4 worm cellular contexts compared by ENCODE assay signal in genomic region chrIII:7973201-7973767, ce11.
TF ChIP-seq lines count a peak whose summit lies in the region.

eef-1B.1 (minus strand) TSS chrIII:7973386.
aco-2 (plus strand) TSS chrIII:7973717.

TF ChIP-seq in whole organism, L2 larva, 48 proteins besides CTCF, POLR2A, EP300 and RAD21 (continues in another document):
- peak; percentile 87 for TF ChIP-seq egl-27 (tag; optimal IDR thresholded peaks at IDR 0.05; lab: Kevin White, UChicago)
- no peak for TF ChIP-seq elt-1 (tag; optimal IDR thresholded peaks at IDR 0.05; lab: Kevin White, UChicago)
- TF ChIP-seq skn-1 (tag; optimal IDR thresholded peaks at IDR 0.05; lab: Kevin White, UChicago): peak; percentile 52
- TF ChIP-seq lsy-2 (tag; optimal IDR thresholded peaks at IDR 0.05; lab: Kevin White, UChicago): peak; percentile 86 to 95
- no peak for TF ChIP-seq ama-1 (optimal IDR thresholded peaks at IDR 0.05; lab: Kevin White, UChicago)
- TF ChIP-seq ceh-16 (tag; optimal IDR thresholded peaks at IDR 0.05; lab: Kevin White, UChicago): peak; percentile 56
- TF ChIP-seq mab-5 (tag; optimal IDR thresholded peaks at IDR 0.05; lab: Kevin White, UChicago): peak; percentile 86
- peak; percentile 50 for TF ChIP-seq R02D3.7 (tag; optimal IDR thresholded peaks at IDR 0.05; lab: Kevin White, UChicago)
- TF ChIP-seq alr-1 (tag; optimal IDR thresholded peaks at IDR 0.05; lab: Kevin White, UChicago): no peak
- TF ChIP-seq nhr-21 (tag; optimal IDR thresholded peaks at IDR 0.05; lab: Kevin White, UChicago): peak; percentile 94
- TF ChIP-seq gmeb-1 (tag; optimal IDR thresholded peaks at IDR 0.05; lab: Kevin White, UChicago): peak; percentile 93
- TF ChIP-seq F13H6.1 (tag; optimal IDR thresholded peaks at IDR 0.05; lab: Kevin White, UChicago): peak; percentile 90
- peak; percentile 82 for TF ChIP-seq blmp-1 (tag; optimal IDR thresholded peaks at IDR 0.05; lab: Kevin White, UChicago; ENCODE audit: insufficient read depth)
- no peak for TF ChIP-seq ztf-1 (GFP tag; conservative IDR thresholded peaks at IDR 0.05; lab: Robert Waterston, UW)
- peak; percentile 94 for TF ChIP-seq nhr-25 (tag; optimal IDR thresholded peaks at IDR 0.05; lab: Kevin White, UChicago)
- TF ChIP-seq elt-3 (tag; optimal IDR thresholded peaks at IDR 0.05; lab: Kevin White, UChicago): no peak
- TF ChIP-seq lin-13 (GFP tag; optimal IDR thresholded peaks at IDR 0.05; lab: Kevin White, UChicago): peak; percentile 89
- TF ChIP-seq fos-1 (tag; optimal IDR thresholded peaks at IDR 0.05; lab: Kevin White, UChicago): peak; percentile 80
- TF ChIP-seq nhr-77 (tag; optimal IDR thresholded peaks at IDR 0.05; lab: Kevin White, UChicago): peak; percentile 80
- peak; percentile 47 for TF ChIP-seq ZK546.5 (tag; optimal IDR thresholded peaks at IDR 0.05; lab: Kevin White, UChicago)
- no peak for TF ChIP-seq nhr-23 (tag; optimal IDR thresholded peaks at IDR 0.05; lab: Kevin White, UChicago)
- TF ChIP-seq nhr-11 (tag; optimal IDR thresholded peaks at IDR 0.05; lab: Kevin White, UChicago): no peak
- TF ChIP-seq lin-39 (tag; optimal IDR thresholded peaks at IDR 0.05; lab: Kevin White, UChicago): no peak

TF ChIP-seq in whole organism, L4 larva, 104 proteins besides CTCF, POLR2A, EP300 and RAD21 (continues in another document):
- peak; percentile 93 for TF ChIP-seq mep-1 (tag; optimal IDR thresholded peaks at IDR 0.05; lab: Kevin White, UChicago)
- peak; percentile 13 for TF ChIP-seq unc-130 (GFP tag; optimal IDR thresholded peaks at IDR 0.05; lab: Kevin White, UChicago)
- TF ChIP-seq ztf-7 (tag; optimal IDR thresholded peaks at IDR 0.05; lab: Kevin White, UChicago): peak; percentile 78
- TF ChIP-seq lin-1 (GFP tag; IDR thresholded peaks at IDR 0.05; lab: Robert Waterston, UW): peak; percentile 33; the same call in 1 of the 2 replicates
- TF ChIP-seq lin-38 (GFP tag; IDR thresholded peaks at IDR 0.05; lab: Robert Waterston, UW): peak; percentile 85
- peak; percentile 78; the same call in 1 of the 2 replicates for TF ChIP-seq madf-9 (GFP tag; conservative IDR thresholded peaks at IDR 0.05; lab: Robert Waterston, UW)
- peak; percentile 90 for TF ChIP-seq duxl-1 (tag; optimal IDR thresholded peaks at IDR 0.05; lab: Kevin White, UChicago; ENCODE audit: poor library complexity)
- no peak for TF ChIP-seq egl-27 (tag; optimal IDR thresholded peaks at IDR 0.05; lab: Kevin White, UChicago)
- 0 out of 2 replicates have a peak, but pooled peaks have one; percentile 49 for TF ChIP-seq saeg-2 (GFP tag; IDR thresholded peaks at IDR 0.05; lab: Robert Waterston, UW)
- no peak for TF ChIP-seq lin-29 (GFP tag; IDR thresholded peaks at IDR 0.05; lab: Robert Waterston, UW)
- no peak for TF ChIP-seq nhr-237 (tag; optimal IDR thresholded peaks at IDR 0.05; lab: Kevin White, UChicago)
- TF ChIP-seq tag-97 (GFP tag; IDR thresholded peaks at IDR 0.05; lab: Robert Waterston, UW): no peak
- 0 out of 2 replicates have a peak, but pooled peaks have one; percentile 50 for TF ChIP-seq dmd-9 (GFP tag; IDR thresholded peaks at IDR 0.05; lab: Robert Waterston, UW)
- TF ChIP-seq mdl-1 (tag; optimal IDR thresholded peaks at IDR 0.05; lab: Kevin White, UChicago): peak in 1 of 2 experiments; percentile 78
- 0 out of 2 replicates have a peak, but pooled peaks have one; percentile 39 for TF ChIP-seq mdt-29 (GFP tag; IDR thresholded peaks at IDR 0.05; lab: Robert Waterston, UW)
- TF ChIP-seq dve-1 (tag; optimal IDR thresholded peaks at IDR 0.05; lab: Kevin White, UChicago; ENCODE audit: insufficient read depth): peak; percentile 94
- TF ChIP-seq T26A8.4 (GFP tag; IDR thresholded peaks at IDR 0.05; lab: Robert Waterston, UW): peak; percentile 91
- peak; percentile 75 for TF ChIP-seq nhr-48 (tag; optimal IDR thresholded peaks at IDR 0.05; lab: Kevin White, UChicago)
- TF ChIP-seq nhr-28 (tag; optimal IDR thresholded peaks at IDR 0.05; lab: Kevin White, UChicago): peak; percentile 84
- peak; percentile 92 for TF ChIP-seq mxl-3 (GFP tag; optimal IDR thresholded peaks at IDR 0.05; lab: Kevin White, UChicago)
- peak; percentile 92 for TF ChIP-seq dpl-1 (GFP tag; optimal IDR thresholded peaks at IDR 0.05; lab: Kevin White, UChicago)
- TF ChIP-seq F49E8.2 (tag; optimal IDR thresholded peaks at IDR 0.05; lab: Kevin White, UChicago; ENCODE audit: borderline replicate concordance): peak; percentile 24

TF ChIP-seq in whole organism, late embryonic, 69 proteins besides CTCF, POLR2A, EP300 and RAD21 (continues in another document):
- TF ChIP-seq ceh-18 (tag; optimal IDR thresholded peaks at IDR 0.05; lab: Kevin White, UChicago): peak; percentile 25
- TF ChIP-seq ceh-9 (tag; optimal IDR thresholded peaks at IDR 0.05; lab: Kevin White, UChicago): no peak
- TF ChIP-seq K09A11.1 (tag; optimal IDR thresholded peaks at IDR 0.05; lab: Kevin White, UChicago; ENCODE audit: insufficient read depth): no peak
- peak; percentile 6 for TF ChIP-seq unc-86 (tag; optimal IDR thresholded peaks at IDR 0.05; lab: Kevin White, UChicago)
- no peak for TF ChIP-seq dmd-4 (tag; optimal IDR thresholded peaks at IDR 0.05; lab: Kevin White, UChicago; ENCODE audit: borderline replicate concordance)
- TF ChIP-seq ceh-22 (tag; optimal IDR thresholded peaks at IDR 0.05; lab: Kevin White, UChicago): no peak
- peak; percentile 62 for TF ChIP-seq unc-42 (tag; optimal IDR thresholded peaks at IDR 0.05; lab: Kevin White, UChicago)
- peak; percentile 61 for TF ChIP-seq nfya-1 (tag; optimal IDR thresholded peaks at IDR 0.05; lab: Kevin White, UChicago)
- TF ChIP-seq nhr-11 (tag; optimal IDR thresholded peaks at IDR 0.05; lab: Kevin White, UChicago): no peak
- peak; percentile 37 for TF ChIP-seq hlh-30 (tag; optimal IDR thresholded peaks at IDR 0.05; lab: Kevin White, UChicago; ENCODE audit: insufficient read depth)
- no peak for TF ChIP-seq mec-3 (tag; optimal IDR thresholded peaks at IDR 0.05; lab: Kevin White, UChicago; ENCODE audit: borderline replicate concordance)
- no peak for TF ChIP-seq sox-2 (GFP tag; IDR thresholded peaks at IDR 0.05; lab: Robert Waterston, UW)
- no peak for TF ChIP-seq ceh-34 (tag; optimal IDR thresholded peaks at IDR 0.05; lab: Kevin White, UChicago)
- TF ChIP-seq pros-1 (tag; optimal IDR thresholded peaks at IDR 0.05; lab: Kevin White, UChicago): no peak
- no peak for TF ChIP-seq ceh-30 (tag; optimal IDR thresholded peaks at IDR 0.05; lab: Kevin White, UChicago)
- TF ChIP-seq unc-55 (GFP tag; optimal IDR thresholded peaks at IDR 0.05; lab: Kevin White, UChicago): peak; percentile 3
- TF ChIP-seq ceh-45 (GFP tag; IDR thresholded peaks at IDR 0.05; lab: Robert Waterston, UW): no peak
- TF ChIP-seq syd-9 (tag; optimal IDR thresholded peaks at IDR 0.05; lab: Kevin White, UChicago): no peak
- peak; percentile 55 for TF ChIP-seq ceh-31 (tag; optimal IDR thresholded peaks at IDR 0.05; lab: Kevin White, UChicago)
- peak; percentile 41 for TF ChIP-seq tbx-2 (tag; optimal IDR thresholded peaks at IDR 0.05; lab: Kevin White, UChicago)
- TF ChIP-seq pat-9 (tag; optimal IDR thresholded peaks at IDR 0.05; lab: Kevin White, UChicago): peak; percentile 29
- no peak for TF ChIP-seq pax-1 (tag; optimal IDR thresholded peaks at IDR 0.05; lab: Kevin White, UChicago)
- TF ChIP-seq T23F11.4 (GFP tag; optimal IDR thresholded peaks at IDR 0.05; lab: Kevin White, UChicago): no peak
- no peak for TF ChIP-seq pha-2 (tag; optimal IDR thresholded peaks at IDR 0.05; lab: Kevin White, UChicago)
- no peak for TF ChIP-seq ceh-19 (GFP tag; optimal IDR thresholded peaks at IDR 0.05; lab: Kevin White, UChicago)
- peak; percentile 25 for TF ChIP-seq elt-2 (tag; optimal IDR thresholded peaks at IDR 0.05; lab: Kevin White, UChicago)

TF ChIP-seq in whole organism, mixed stage, embryonic, 35 proteins besides CTCF, POLR2A, EP300 and RAD21:
- peak; percentile 43 for TF ChIP-seq lin-13 (tag; optimal IDR thresholded peaks at IDR 0.05; lab: Kevin White, UChicago)
- TF ChIP-seq lsy-2 (tag; optimal IDR thresholded peaks at IDR 0.05; lab: Kevin White, UChicago): peak; percentile 80
- peak; percentile 28 for TF ChIP-seq nhr-237 (tag; optimal IDR thresholded peaks at IDR 0.05; lab: Kevin White, UChicago)
- TF ChIP-seq mep-1 (tag; optimal IDR thresholded peaks at IDR 0.05; lab: Kevin White, UChicago): peak; percentile 30
- no peak for TF ChIP-seq flh-1 (GFP tag; optimal IDR thresholded peaks at IDR 0.05; lab: Kevin White, UChicago)
- no peak for TF ChIP-seq mab-5 (tag; optimal IDR thresholded peaks at IDR 0.05; lab: Kevin White, UChicago)
- TF ChIP-seq ces-1 (GFP tag; optimal IDR thresholded peaks at IDR 0.05; lab: Kevin White, UChicago): peak; percentile 33
- TF ChIP-seq hlh-1 (tag; optimal IDR thresholded peaks at IDR 0.05; lab: Kevin White, UChicago): peak; percentile 28
- TF ChIP-seq pha-4 (tag; optimal IDR thresholded peaks at IDR 0.05; lab: Kevin White, UChicago): peak; percentile 67
- TF ChIP-seq elt-1 (tag; optimal IDR thresholded peaks at IDR 0.05; lab: Kevin White, UChicago; ENCODE audit: borderline replicate concordance, insufficient read depth): no peak
- peak; percentile 6 for TF ChIP-seq unc-62 (GFP tag; optimal IDR thresholded peaks at IDR 0.05; lab: Kevin White, UChicago)
- TF ChIP-seq drap-1 (GFP tag; optimal IDR thresholded peaks at IDR 0.05; lab: Kevin White, UChicago): peak; percentile 22
- no peak for TF ChIP-seq lin-32 (GFP tag; optimal IDR thresholded peaks at IDR 0.05; lab: Kevin White, UChicago)
- TF ChIP-seq blmp-1 (tag; optimal IDR thresholded peaks at IDR 0.05; lab: Kevin White, UChicago): no peak
